Worm (Caenorhabditis elegans) whole organism, L4 larva: ENCODE results near the gene srj-15.

ENCODE experiments used
- Y75B8A.6 ChIP-seq: fragments of 200-800 bp; sonication (Bioruptor generic); IDR thresholded peaks from 2 replicates; pipeline ENCODE4 v1.3.6; 2022; ENCODE audit warnings: missing genetic modification reagents, missing genetic modification characterization, missing compliant biosample characterization
- nhr-10 ChIP-seq: fragments of 150-350 bp; optimal IDR thresholded peaks from 2 replicates; lab custom pipeline; 2014; ENCODE audit warnings: missing biosample characterization, missing genetic modification characterization
- zag-1 ChIP-seq: fragments of 150-350 bp; optimal IDR thresholded peaks from 2 replicates; lab custom pipeline; 2014; ENCODE audit warnings: missing biosample characterization, missing genetic modification characterization

DNA sequence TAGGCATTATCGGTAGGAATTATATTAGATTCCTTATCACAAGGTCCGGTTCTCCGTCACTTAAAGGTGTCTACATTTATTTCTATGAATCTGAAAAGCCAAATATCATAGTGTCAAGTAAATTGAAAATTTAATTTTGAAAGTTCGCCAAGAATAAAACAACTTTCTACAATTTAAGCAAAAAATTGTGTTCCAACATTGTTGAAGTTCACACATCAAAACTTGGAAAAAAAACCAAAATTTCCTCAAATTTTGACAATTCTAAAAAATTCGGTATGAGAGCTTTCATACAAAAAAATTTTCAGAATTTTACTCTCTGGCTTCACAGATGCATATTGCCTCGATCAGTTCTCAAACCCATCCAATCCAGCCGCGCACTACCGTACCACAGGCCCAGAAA lies 47.1 kb upstream of the srj-15 start, which contains the start of gene F59A7.7:
- no peak for TF ChIP-seq nhr-10 (tag; lab: Kevin White, UChicago)
- TF ChIP-seq zag-1: no peak
- no peak for TF ChIP-seq Y75B8A.6 (GFP tag; lab: Robert Waterston, UW)
